Fruit fly (Drosophila melanogaster) whole organism, pupa: ENCODE measurements around the gene Got2.

ENCODE experiments used
- CG10348 ChIP-seq: fragments of 200-800 bp; sonication (Bioruptor generic); IDR thresholded peaks from 2 replicates; pipeline ENCODE4 v1.3.6; 2022; ENCODE audit warnings: missing biosample characterization, missing genetic modification characterization
- CG14655 ChIP-seq: fragments of 200-800 bp; sonication (Bioruptor generic); optimal IDR thresholded peaks from 3 replicates; lab custom pipeline; 2017; ENCODE audit warnings: mild to moderate bottlenecking, missing biosample characterization, missing genetic modification reagents, missing genetic modification characterization
- CG15710 ChIP-seq: fragments of 200-800 bp; sonication (Bioruptor generic); optimal IDR thresholded peaks from 2 replicates; lab custom pipeline; 2018; ENCODE audit warnings: missing biosample characterization, mild to moderate bottlenecking, missing genetic modification characterization, moderate library complexity
- EcR ChIP-seq: fragments of 200-800 bp; sonication (Bioruptor generic); optimal IDR thresholded peaks from 3 replicates; lab custom pipeline; 2019; ENCODE audit warnings: missing biosample characterization, missing genetic modification characterization, mild to moderate bottlenecking, moderate library complexity, missing genetic modification reagents
- Pif1B ChIP-seq: fragments of 200-800 bp; sonication (Bioruptor generic); optimal IDR thresholded peaks from 3 replicates; lab custom pipeline; 2016; ENCODE audit warnings: missing biosample characterization, missing genetic modification characterization
- Snoo ChIP-seq: fragments of 200-800 bp; sonication (Bioruptor generic); optimal IDR thresholded peaks from 3 replicates; lab custom pipeline; 2017; ENCODE audit warnings: missing biosample characterization, mild to moderate bottlenecking, missing genetic modification characterization, inconsistent platforms
- fd96Ca ChIP-seq: fragments of 200-800 bp; sonication (Bioruptor generic); IDR thresholded peaks from 3 replicates; pipeline ENCODE4 v1.3.6; 2022; ENCODE audit warnings: missing biosample characterization, missing genetic modification characterization

DNA sequence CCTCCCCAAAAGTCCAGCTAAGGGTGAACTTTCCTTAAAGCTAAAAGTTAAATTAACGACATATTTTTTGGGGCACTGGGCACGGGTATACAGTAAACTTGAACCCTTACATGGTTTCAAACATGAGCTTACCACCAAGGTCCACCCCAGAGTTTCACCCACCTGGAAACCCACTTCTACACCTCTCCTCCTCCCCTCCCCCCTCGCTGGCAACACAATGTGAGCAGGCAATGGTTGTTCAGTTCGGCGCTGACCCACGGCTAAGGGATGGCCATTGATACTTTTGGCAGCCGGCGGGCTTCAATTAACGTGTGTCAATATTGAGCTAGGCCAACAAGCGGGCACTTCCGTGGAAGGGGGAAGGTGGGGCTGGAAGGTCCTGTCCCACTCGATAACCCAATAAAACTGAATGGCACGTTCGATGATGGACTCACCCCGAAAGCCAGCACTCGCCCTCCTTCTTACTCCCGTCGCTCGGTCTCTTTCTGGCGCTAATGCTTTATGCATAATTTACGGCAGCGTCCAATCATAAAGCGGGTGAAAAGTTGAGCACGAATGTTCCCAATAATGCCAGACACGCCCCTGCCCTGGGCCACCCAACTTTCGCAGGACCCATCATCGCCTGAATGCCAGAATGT is 43.0 kb downstream of the Got2 start:
- TF ChIP-seq fd96Ca (GFP tag; lab: Robert Waterston, UW): no peak
- no peak for TF ChIP-seq Pif1B
- TF ChIP-seq CG15710 (tag; lab: Kevin White, UChicago): no peak
- TF ChIP-seq CG10348 (GFP tag; lab: Robert Waterston, UW): no peak
- no peak for TF ChIP-seq CG14655 (GFP tag; lab: Kevin White, UChicago)
- TF ChIP-seq EcR (GFP tag; lab: Kevin White, UChicago): no peak
- no peak for TF ChIP-seq Snoo
